Worm (Caenorhabditis elegans) whole organism, late embryonic: ENCODE results near the gene str-35.

Experiments used
- elt-4 ChIP-seq: sonication (generic microtip); optimal IDR thresholded peaks from 2 replicates; lab custom pipeline; 2016; ENCODE audit warnings: missing genetic modification characterization, missing compliant biosample characterization
- lin-11 ChIP-seq: fragments of 200-800 bp; sonication (Bioruptor generic); optimal IDR thresholded peaks from 2 replicates; lab custom pipeline; 2018; ENCODE audit warnings: mild to moderate bottlenecking, missing genetic modification characterization, missing compliant biosample characterization
- madf-2 ChIP-seq: sonication (generic microtip); optimal IDR thresholded peaks from 2 replicates; lab custom pipeline; 2017; ENCODE audit warnings: missing genetic modification characterization, missing compliant biosample characterization
- unc-86 ChIP-seq: sonication (generic microtip); optimal IDR thresholded peaks from 2 replicates; lab custom pipeline; 2016; ENCODE audit warnings: missing genetic modification characterization, missing compliant biosample characterization

DNA sequence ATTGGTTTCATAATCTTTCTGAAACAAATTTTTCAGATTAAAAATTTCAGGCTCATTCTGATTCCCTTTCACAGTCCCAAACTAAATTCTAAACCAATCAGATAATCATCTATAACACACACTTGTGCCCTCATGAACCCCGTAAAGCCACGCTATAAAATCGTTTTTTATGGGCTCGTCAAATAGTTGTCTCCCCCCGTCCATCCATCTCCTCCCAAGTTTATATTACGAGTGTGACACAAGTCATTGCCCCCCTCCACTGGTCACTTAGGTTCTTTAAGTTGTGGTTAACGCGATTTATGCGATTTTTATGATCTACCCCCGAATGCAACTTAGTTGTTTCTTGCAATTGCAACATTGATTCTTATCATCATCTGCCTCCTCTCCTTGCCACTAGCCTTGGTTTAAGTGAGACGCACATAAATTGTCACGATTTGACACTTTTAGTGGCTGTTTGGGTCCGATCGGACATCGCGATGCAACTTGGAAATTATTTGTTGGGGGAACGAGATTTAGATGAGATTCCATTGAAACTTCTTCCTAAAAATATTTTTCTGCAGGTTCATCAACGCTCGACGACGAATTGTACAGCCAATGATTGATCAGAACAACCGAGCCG lies 34.8 kb downstream of the str-35 start:
- TF ChIP-seq lin-11 (tag; lab: Kevin White, UChicago) (no peak), elt-4 (tag; lab: Kevin White, UChicago) (no peak), unc-86 (tag; lab: Kevin White, UChicago) (no peak), madf-2 (tag; lab: Kevin White, UChicago) (no peak)
